Worm (Caenorhabditis elegans): ENCODE measurements around the gene fbxb-49.

ce11 chrII:1561863-1562262, 6.5 kb upstream of the fbxb-49 start, which contains the start of gene K05F6.14:
- TF ChIP-seq him-1 (tag; optimal IDR thresholded peaks at IDR 0.05) (no peak), dao-5 (tag; optimal IDR thresholded peaks at IDR 0.05) (no peak), W03F9.2 (tag; optimal IDR thresholded peaks at IDR 0.05) (no peak)
